Worm (Caenorhabditis elegans) whole organism, L2 larva: ENCODE measurements around the gene fib-1.
A peak's percentile ranks its signal among the peaks of the same experiment; 100 is the strongest.
"Not testable (repeated sequence)": the region's sequence is repeated elsewhere in the genome, so short reads cannot be mapped to it uniquely, and the experiment has no call there.

Experiments
- C34F6.9 ChIP-seq: fragments of 150-350 bp; optimal IDR thresholded peaks from 2 replicates; lab custom pipeline; 2014; ENCODE audit warnings: missing biosample characterization, missing genetic modification characterization
- F13H6.1 ChIP-seq: sonication (generic microtip); optimal IDR thresholded peaks from 2 replicates; lab custom pipeline; 2016; ENCODE audit warnings: missing genetic modification characterization, missing compliant biosample characterization
- alr-1 ChIP-seq: fragments of 150-350 bp; optimal IDR thresholded peaks from 2 replicates; lab custom pipeline; 2014; ENCODE audit warnings: missing biosample characterization, missing genetic modification characterization
- ama-1 ChIP-seq: fragments of 150-350 bp; optimal IDR thresholded peaks from 2 replicates; lab custom pipeline; 2018; ENCODE audit warnings: inconsistent platforms
- ceh-16 ChIP-seq: fragments of 150-350 bp; optimal IDR thresholded peaks from 2 replicates; lab custom pipeline; 2014; ENCODE audit warnings: missing biosample characterization, missing genetic modification characterization
- ceh-82 ChIP-seq: fragments of 150-350 bp; optimal IDR thresholded peaks from 2 replicates; lab custom pipeline; 2014; ENCODE audit warnings: missing biosample characterization, missing genetic modification characterization
- egl-27 ChIP-seq: sonication (generic microtip); optimal IDR thresholded peaks from 3 replicates; lab custom pipeline; 2017; ENCODE audit warnings: missing biosample characterization, missing genetic modification reagents, missing genetic modification characterization
- elt-1 ChIP-seq: fragments of 150-350 bp; optimal IDR thresholded peaks from 2 replicates; lab custom pipeline; 2014; ENCODE audit warnings: missing biosample characterization, missing genetic modification characterization
- elt-3 ChIP-seq: sonication (generic microtip); optimal IDR thresholded peaks from 2 replicates; lab custom pipeline; 2017; ENCODE audit warnings: missing biosample characterization, missing genetic modification characterization
- fos-1 ChIP-seq: fragments of 150-350 bp; optimal IDR thresholded peaks from 2 replicates; lab custom pipeline; 2014; ENCODE audit warnings: missing biosample characterization, missing genetic modification characterization
- gmeb-1 ChIP-seq: fragments of 150-350 bp; optimal IDR thresholded peaks from 2 replicates; lab custom pipeline; 2014; ENCODE audit warnings: missing biosample characterization, missing genetic modification characterization
- lin-13 ChIP-seq: fragments of 150-350 bp; optimal IDR thresholded peaks from 2 replicates; lab custom pipeline; 2014; ENCODE audit warnings: missing biosample characterization, missing genetic modification reagents, missing genetic modification characterization
- lsy-2 ChIP-seq, 2 experiments: fragments of 150-350 bp in 1 of 2; sonication (generic microtip) in 1 of 2; optimal IDR thresholded peaks; 2 replicates each; lab custom pipeline; 2014 to 2017; ENCODE audit warnings: missing biosample characterization in 2 of 2, missing genetic modification characterization in 2 of 2
- nhr-12 ChIP-seq: fragments of 150-350 bp; optimal IDR thresholded peaks from 2 replicates; lab custom pipeline; 2014; ENCODE audit warnings: missing biosample characterization, missing genetic modification characterization
- nhr-21 ChIP-seq: fragments of 150-350 bp; optimal IDR thresholded peaks from 2 replicates; lab custom pipeline; 2014; ENCODE audit warnings: missing biosample characterization, missing genetic modification characterization
- nhr-237 ChIP-seq: fragments of 150-350 bp; optimal IDR thresholded peaks from 2 replicates; lab custom pipeline; 2014; ENCODE audit warnings: missing biosample characterization, missing genetic modification characterization
- nhr-25 ChIP-seq: fragments of 150-350 bp; sonication (generic microtip); optimal IDR thresholded peaks from 3 replicates; lab custom pipeline; 2014; ENCODE audit warnings: missing biosample characterization, missing genetic modification characterization
- nhr-6 ChIP-seq: fragments of 150-350 bp; optimal IDR thresholded peaks from 2 replicates; lab custom pipeline; 2014; ENCODE audit warnings: missing biosample characterization, missing genetic modification characterization
- nhr-77 ChIP-seq: fragments of 150-350 bp; optimal IDR thresholded peaks from 2 replicates; lab custom pipeline; 2014; ENCODE audit warnings: missing biosample characterization, missing genetic modification characterization
- peb-1 ChIP-seq: fragments of 150-350 bp; optimal IDR thresholded peaks from 2 replicates; lab custom pipeline; 2014; ENCODE audit warnings: missing biosample characterization, missing genetic modification characterization
- sem-4 ChIP-seq: fragments of 150-350 bp; optimal IDR thresholded peaks from 2 replicates; lab custom pipeline; 2014; ENCODE audit warnings: missing biosample characterization, missing genetic modification reagents, missing genetic modification characterization
- skn-1 ChIP-seq: sonication (generic microtip); optimal IDR thresholded peaks from 2 replicates; lab custom pipeline; 2017; ENCODE audit warnings: missing biosample characterization, missing genetic modification characterization
- sma-3 ChIP-seq: sonication (generic microtip); optimal IDR thresholded peaks from 2 replicates; lab custom pipeline; 2016; ENCODE audit warnings: missing genetic modification reagents, missing genetic modification characterization, missing compliant biosample characterization
- sma-9 ChIP-seq, 2 experiments: fragments of 150-350 bp in 1 of 2; sonication (generic microtip) in 1 of 2; optimal IDR thresholded peaks; 2 replicates each; lab custom pipeline; 2014 to 2016; ENCODE audit warnings: missing genetic modification characterization in 2 of 2, mild to moderate bottlenecking in 1 of 2, missing biosample characterization in 1 of 2, missing compliant biosample characterization in 1 of 2, missing genetic modification reagents in 1 of 2, moderate library complexity in 1 of 2
- snpc-4 ChIP-seq: fragments of 150-350 bp; optimal IDR thresholded peaks from 2 replicates; lab custom pipeline; 2014; ENCODE audit warnings: missing biosample characterization, missing genetic modification characterization
- unc-39 ChIP-seq: fragments of 150-350 bp; optimal IDR thresholded peaks from 2 replicates; lab custom pipeline; 2014; ENCODE audit warnings: missing biosample characterization, missing genetic modification characterization
- unc-62 ChIP-seq: fragments of 150-350 bp; optimal IDR thresholded peaks from 2 replicates; lab custom pipeline; 2014; ENCODE audit warnings: missing biosample characterization, missing genetic modification reagents, missing genetic modification characterization
- ztf-1 ChIP-seq: fragments of 200-800 bp; sonication (Bioruptor generic); conservative IDR thresholded peaks from 2 replicates; pipeline ENCODE4 v1.3.6; 2022; ENCODE audit warnings: missing genetic modification characterization, missing compliant biosample characterization

Gene fib-1

DNA sequence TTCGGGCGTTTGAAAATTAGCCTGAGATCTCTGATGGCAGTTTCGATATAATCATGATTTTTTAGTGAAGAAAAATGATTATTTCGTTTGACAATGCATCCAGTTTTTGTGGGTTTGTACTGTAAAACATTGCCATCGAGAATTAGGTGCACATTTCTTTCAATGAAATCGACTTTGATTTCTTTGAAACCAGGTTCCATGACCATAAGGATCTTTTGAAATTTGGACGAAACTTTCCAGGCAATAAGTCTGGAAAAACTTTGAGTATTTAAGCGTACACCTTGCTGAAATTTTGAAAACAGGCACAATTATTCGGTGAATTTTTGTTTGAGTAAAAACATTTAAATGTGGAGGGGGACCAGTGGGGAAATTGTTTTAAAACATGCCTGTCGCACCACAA lies 49.7 kb upstream of the fib-1 start:
- TF ChIP-seq skn-1 (tag; lab: Kevin White, UChicago), result no peak
- no peak for TF ChIP-seq nhr-77 (tag; lab: Kevin White, UChicago)
- no peak for TF ChIP-seq egl-27 (tag; lab: Kevin White, UChicago)
- no peak for TF ChIP-seq nhr-237 (tag; lab: Kevin White, UChicago)
- no peak for TF ChIP-seq fos-1 (tag; lab: Kevin White, UChicago)
- TF ChIP-seq nhr-25, result no peak
- TF ChIP-seq snpc-4 (tag; lab: Kevin White, UChicago), result no peak
- TF ChIP-seq sma-9 (GFP tag; optimal IDR thresholded peaks at IDR 0.05; lab: Kevin White, UChicago), result no peak
- no peak for TF ChIP-seq sma-9 (tag; optimal IDR thresholded peaks at IDR 0.05; lab: Kevin White, UChicago)
- TF ChIP-seq unc-39 (tag; lab: Kevin White, UChicago), result no peak
- TF ChIP-seq nhr-21 (tag; lab: Kevin White, UChicago), result no peak
- TF ChIP-seq alr-1 (tag; lab: Kevin White, UChicago), result no peak
- TF ChIP-seq elt-1 (tag; lab: Kevin White, UChicago), result no peak
- no peak for TF ChIP-seq ama-1 (lab: Kevin White, UChicago)
- TF ChIP-seq lin-13 (GFP tag; lab: Kevin White, UChicago), result no peak

DNA sequence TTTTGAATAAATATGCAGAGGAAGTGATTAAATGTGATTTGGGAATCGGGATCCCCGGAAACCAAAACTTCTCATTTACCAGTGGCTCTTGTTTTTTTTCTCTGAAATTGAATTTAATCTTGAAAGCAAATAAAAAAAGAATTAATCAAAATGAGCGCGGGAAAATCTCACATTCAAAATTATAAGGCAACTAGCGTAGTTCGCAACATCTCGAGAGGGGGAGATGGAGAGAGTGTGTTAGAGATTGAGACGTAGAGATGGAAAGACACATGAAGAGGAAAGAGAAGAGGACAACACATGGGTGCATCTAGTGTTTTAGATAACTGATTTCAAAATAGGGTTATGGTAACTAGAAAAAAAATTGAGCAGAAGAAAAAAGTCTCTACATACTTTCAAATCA lies 46.1 kb upstream of the fib-1 start, which contains the start of gene sdc-3:
Gene sdc-3, minus strand, starts transcription at position 101 of the 400 bp plus-strand sequence.
- TF ChIP-seq fos-1 (tag; lab: Kevin White, UChicago), result peak; percentile 18
- peak; percentile 28 for TF ChIP-seq C34F6.9 (tag; lab: Kevin White, UChicago)
- TF ChIP-seq ceh-82 (tag; lab: Kevin White, UChicago), result no peak
- TF ChIP-seq lsy-2 (tag; optimal IDR thresholded peaks at IDR 0.05; lab: Kevin White, UChicago), result no peak

DNA sequence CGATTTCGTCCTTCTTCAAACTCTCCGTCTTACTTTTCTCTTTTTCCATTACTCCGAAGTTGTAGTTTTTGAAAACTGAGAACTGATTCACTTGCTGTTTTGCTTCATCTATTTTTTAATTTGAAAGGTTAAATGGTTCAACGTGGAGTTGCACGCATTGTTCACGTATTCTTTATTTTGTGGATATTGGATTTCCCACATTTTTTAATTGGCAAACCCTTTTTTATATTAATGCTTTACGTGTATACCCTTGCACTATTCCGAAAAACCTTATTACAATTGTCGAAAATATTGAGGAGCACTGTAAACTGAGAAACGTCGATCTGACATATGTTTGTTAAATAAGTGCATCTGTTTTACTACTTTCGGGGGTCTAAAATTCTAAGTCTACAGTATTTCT lies 34.7 kb upstream of the fib-1 start, which contains the start of gene melo-3:
Gene melo-3, minus strand, starts transcription at position 101 of the 400 bp plus-strand sequence.
- TF ChIP-seq C34F6.9 (tag; lab: Kevin White, UChicago); nhr-12; nhr-6 (tag; lab: Kevin White, UChicago): not testable (repeated sequence)

DNA sequence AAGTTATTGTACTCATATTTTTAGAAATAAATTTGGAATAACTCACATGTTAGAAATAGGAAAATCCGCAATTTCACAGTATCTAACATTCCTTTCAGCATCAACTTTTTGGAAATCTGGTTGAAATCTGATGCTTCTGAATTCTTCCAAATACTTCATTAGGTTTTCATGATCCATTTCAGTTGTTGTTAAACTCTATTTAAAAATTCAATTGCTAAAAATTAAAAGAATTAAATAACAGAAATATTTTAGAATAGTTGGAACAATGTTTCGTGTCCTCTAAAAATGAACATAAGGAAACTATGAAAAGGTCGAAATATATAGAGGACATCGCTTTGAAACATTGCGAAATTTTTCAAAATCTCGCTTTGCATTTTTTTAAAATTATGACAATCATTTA lies 29.4 kb upstream of the fib-1 start, which contains the start of gene cng-1:
Gene cng-1, minus strand, starts transcription at position 101 of the 400 bp plus-strand sequence.
- TF ChIP-seq F13H6.1, elt-3, alr-1 (tag; lab: Kevin White, UChicago): not testable (repeated sequence)

DNA sequence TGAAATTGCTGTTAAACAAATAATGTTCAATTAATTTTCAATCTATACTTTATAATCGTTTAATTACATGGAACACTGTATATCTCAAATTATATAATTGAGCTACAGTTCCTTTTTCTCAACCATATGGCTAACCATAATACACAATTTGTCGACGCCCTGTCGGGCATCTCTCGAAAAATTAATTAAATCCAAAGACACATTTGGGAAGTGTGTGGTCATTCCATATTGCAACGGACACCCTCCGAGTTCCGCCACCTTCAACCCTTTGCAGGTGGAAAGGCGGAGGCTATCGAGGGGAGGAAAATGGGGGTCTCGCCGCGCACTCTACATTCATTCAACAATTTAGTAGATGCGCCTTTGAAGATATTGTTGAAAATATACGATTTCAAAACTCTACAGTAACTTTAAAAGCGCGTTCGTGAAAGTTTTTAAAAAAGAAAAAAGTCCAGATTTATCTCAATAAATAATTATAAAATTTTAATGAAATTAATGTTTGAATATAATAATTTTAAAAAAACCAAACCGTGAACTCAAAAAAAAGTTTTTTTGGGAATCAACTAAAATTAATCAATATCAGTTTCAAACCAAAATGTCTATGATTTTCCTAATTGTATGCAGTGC lies 27.0 kb upstream of the fib-1 start, which contains the start of gene F14H8.8:
Gene F14H8.8, plus strand, starts transcription at position 574 of the 624 bp plus-strand sequence.
- TF ChIP-seq gmeb-1 (tag; lab: Kevin White, UChicago) (peak; percentile 10), sma-9 (GFP tag; optimal IDR thresholded peaks at IDR 0.05; lab: Kevin White, UChicago) (no peak), sma-9 (tag; optimal IDR thresholded peaks at IDR 0.05; lab: Kevin White, UChicago) (no peak), snpc-4 (tag; lab: Kevin White, UChicago) (peak; percentile 94), ceh-16 (tag; lab: Kevin White, UChicago) (peak; percentile 9), nhr-77 (tag; lab: Kevin White, UChicago) (no peak), nhr-21 (tag; lab: Kevin White, UChicago) (peak; percentile 18), fos-1 (tag; lab: Kevin White, UChicago) (peak; percentile 11), sma-3 (GFP tag; lab: Kevin White, UChicago) (peak; percentile 64)

DNA sequence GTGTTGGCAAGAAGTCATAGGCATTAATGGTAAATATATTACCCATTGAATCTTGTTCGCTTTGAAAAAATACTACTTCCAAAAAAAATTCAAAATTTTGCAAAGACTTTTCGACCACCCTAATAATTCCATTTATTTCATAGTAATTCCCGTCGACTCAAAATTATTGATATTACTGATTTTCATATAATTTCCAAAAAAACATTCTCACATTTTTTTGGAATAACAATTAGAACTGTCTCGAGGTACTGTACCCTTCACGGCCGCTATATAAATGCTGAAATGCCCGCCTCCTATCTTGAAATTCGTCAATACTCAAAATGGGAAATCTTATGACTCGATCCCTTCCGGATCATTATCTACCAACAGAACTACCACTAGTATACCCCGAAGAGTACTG lies 21.5 kb upstream of the fib-1 start, which contains the start of gene F14H8.4:
Gene F14H8.4, plus strand, starts transcription at position 301 of the 400 bp plus-strand sequence.
- no peak for TF ChIP-seq unc-62
- TF ChIP-seq sem-4 (tag; lab: Kevin White, UChicago), result no peak
- TF ChIP-seq peb-1, result no peak
- TF ChIP-seq fos-1 (tag; lab: Kevin White, UChicago), result no peak
- TF ChIP-seq ztf-1, result no peak
- no peak for TF ChIP-seq nhr-21 (tag; lab: Kevin White, UChicago)
